Worm (Caenorhabditis elegans): ENCODE data around the gene ndub-5.

DNA sequence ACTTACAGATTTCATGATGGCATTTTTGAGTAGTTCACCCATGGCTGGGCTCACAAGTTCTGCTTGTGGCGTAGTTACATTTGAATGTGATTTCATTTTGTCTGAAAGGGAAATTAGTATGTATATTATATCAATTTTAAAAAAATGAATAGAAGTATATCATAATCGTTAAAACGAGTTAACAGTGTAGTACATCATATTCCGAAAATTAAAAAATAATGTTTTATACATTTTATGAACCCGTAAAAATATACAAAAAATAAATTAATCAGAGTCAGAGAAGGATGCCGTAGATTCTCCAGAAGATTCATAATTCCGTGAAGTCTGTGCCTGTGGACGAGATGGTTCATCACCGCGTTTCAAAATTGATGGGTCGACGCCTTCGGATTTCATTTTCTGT, 44.2 kb downstream of the ndub-5 start, which contains the start of gene F59E12.9:
- TF ChIP-seq let-607 (tag; optimal IDR thresholded peaks at IDR 0.05) (no peak), F55B11.4 (tag; optimal IDR thresholded peaks at IDR 0.05; ENCODE audit: borderline replicate concordance, insufficient read depth) (no peak), nhr-120 (GFP tag; IDR thresholded peaks at IDR 0.05) (no peak), ama-1 (optimal IDR thresholded peaks at IDR 0.05) (no peak), ama-1 (GFP tag; optimal IDR thresholded peaks at IDR 0.05) (no peak), B0035.1 (tag; optimal IDR thresholded peaks at IDR 0.05) (no peak), dpl-1 (GFP tag; optimal IDR thresholded peaks at IDR 0.05) (no peak), C06A6.2 (GFP tag; conservative IDR thresholded peaks at IDR 0.05) (no peak), F33H1.4 (GFP tag; IDR thresholded peaks at IDR 0.05) (no peak), cebp-2 (GFP tag; IDR thresholded peaks at IDR 0.05) (no peak)

All from whole organism, young adult.